Worm (Caenorhabditis elegans) whole organism, L2 larva: Measurements from ENCODE around the gene T19H12.15.

Experiments used
- nhr-12 ChIP-seq: fragments of 150-350 bp; optimal IDR thresholded peaks from 2 replicates; lab custom pipeline; 2014; ENCODE audit warnings: missing biosample characterization, missing genetic modification characterization
- nhr-25 ChIP-seq: fragments of 150-350 bp; sonication (generic microtip); optimal IDR thresholded peaks from 3 replicates; lab custom pipeline; 2014; ENCODE audit warnings: missing biosample characterization, missing genetic modification characterization
- zag-1 ChIP-seq: fragments of 150-350 bp; optimal IDR thresholded peaks from 2 replicates; lab custom pipeline; 2014; ENCODE audit warnings: missing biosample characterization, missing genetic modification characterization

- TF ChIP-seq nhr-12 (tag; lab: Kevin White, UChicago) (no peak), zag-1 (tag; lab: Kevin White, UChicago) (no peak), nhr-25 (tag; lab: Kevin White, UChicago) (no peak)
These were observed 2.2 kb upstream of the T19H12.15 start, which contains the start of gene str-32 for ce11 chrV:4881377-4881776.
